Worm (Caenorhabditis elegans): Measurements from ENCODE around the gene B0285.6.

- TF ChIP-seq him-1 (tag; optimal IDR thresholded peaks at IDR 0.05) (no peak), dao-5 (tag; optimal IDR thresholded peaks at IDR 0.05) (no peak), W03F9.2 (tag; optimal IDR thresholded peaks at IDR 0.05) (no peak)
Measured at ce11 chrIII:4364974-4365373, 15.1 kb downstream of the B0285.6 start, which contains the start of gene ckb-1.

Data from whole organism, L4/young adult.